Worm (Caenorhabditis elegans) whole organism, L4 larva: ENCODE data around the gene F40G9.6.

Source experiments
- T26A8.4 ChIP-seq: fragments of 200-800 bp; sonication (Bioruptor generic); IDR thresholded peaks from 2 replicates; pipeline ENCODE4 v1.3.6; 2022; ENCODE audit warnings: missing genetic modification characterization, missing compliant biosample characterization
- ZK546.5 ChIP-seq, 2 experiments: sonication (generic microtip); optimal IDR thresholded peaks; 2 replicates each; lab custom pipeline; 2017; ENCODE audit warnings: missing biosample characterization in 2 of 2, missing genetic modification characterization in 2 of 2
- mep-1 ChIP-seq: fragments of 150-350 bp; sonication (generic microtip); optimal IDR thresholded peaks from 3 replicates; lab custom pipeline; 2014; ENCODE audit warnings: missing biosample characterization, missing genetic modification characterization
- pha-4 ChIP-seq, 2 experiments: fragments of 150-350 bp in 1 of 2; fragments of 200-800 bp in 1 of 2; sonication (Bioruptor generic) in 1 of 2; IDR thresholded peaks in 1 of 2; optimal IDR thresholded peaks in 1 of 2; 2 replicates each; pipeline versions ENCODE4 v1.3.6 to Lab custom; 2014 to 2022; ENCODE audit warnings: missing genetic modification characterization in 2 of 2, missing genetic modification reagents in 2 of 2, missing biosample characterization in 1 of 2, missing compliant biosample characterization in 1 of 2

ce11 chrIII:130650-131049, 48.7 kb upstream of the F40G9.6 start, which contains the start of the genes nhr-280 and C29F9.2:
- no peak for TF ChIP-seq pha-4 (GFP tag; IDR thresholded peaks at IDR 0.05; lab: Robert Waterston, UW)
- TF ChIP-seq pha-4 (tag; optimal IDR thresholded peaks at IDR 0.05; lab: Kevin White, UChicago) = no peak
- no peak for TF ChIP-seq mep-1 (tag; lab: Kevin White, UChicago)
- TF ChIP-seq ZK546.5 (tag; optimal IDR thresholded peaks at IDR 0.05; lab: Kevin White, UChicago) = no peak
- no peak for TF ChIP-seq T26A8.4 (GFP tag; lab: Robert Waterston, UW)
